Fruit fly (Drosophila melanogaster): ENCODE measurements around the gene CG14834.
A peak's percentile ranks its signal among the peaks of the same experiment; 100 is the strongest.

Gene CG14834

dm6 chr3L:7347984-7348631 lies 1.2 kb upstream of the CG14834 start, which contains the start of the genes Srp19 and qm (continued):
- TF ChIP-seq bowl (GFP tag; IDR thresholded peaks at IDR 0.05) (no peak), gcm2 (GFP tag; optimal IDR thresholded peaks at IDR 0.05) (no peak), gcm (GFP tag; optimal IDR thresholded peaks at IDR 0.05) (peak; percentile 37), CG8359 (GFP tag; optimal IDR thresholded peaks at IDR 0.05; ENCODE audit: borderline replicate concordance) (no peak), zf30C (GFP tag; optimal IDR thresholded peaks at IDR 0.05) (no peak), psq (GFP tag; optimal IDR thresholded peaks at IDR 0.05) (no peak), kay (GFP tag; optimal IDR thresholded peaks at IDR 0.05) (peak; percentile 54), Jarid2 (GFP tag; optimal IDR thresholded peaks at IDR 0.05) (peak; percentile 86), Ada2b (GFP tag; IDR thresholded peaks at IDR 0.05) (peak; percentile 31; the same call in 1 of the 2 replicates), H15 (GFP tag; IDR thresholded peaks at IDR 0.05) (no peak; the same call in 2 of the 3 replicates), PHDP (tag; optimal IDR thresholded peaks at IDR 0.05) (no peak), da (GFP tag; optimal IDR thresholded peaks at IDR 0.05) (no peak), CG4707 (GFP tag; optimal IDR thresholded peaks at IDR 0.05) (no peak), CG11085 (GFP tag; IDR thresholded peaks at IDR 0.05) (0 out of 2 replicates have a peak, but pooled peaks have one; percentile 12), fd64A (GFP tag; optimal IDR thresholded peaks at IDR 0.05) (peak; percentile 10), CG17612 (GFP tag; IDR thresholded peaks at IDR 0.05) (no peak), rib (GFP tag; IDR thresholded peaks at IDR 0.05) (peak; percentile 29; the same call in 1 of the 2 replicates), CG3847 (GFP tag; IDR thresholded peaks at IDR 0.05) (peak; percentile 57), CG12744 (GFP tag; optimal IDR thresholded peaks at IDR 0.05) (peak; percentile 13), Dbx (GFP tag; IDR thresholded peaks at IDR 0.05) (peak; percentile 52; the same call in 2 of the 3 replicates), CG1233 (GFP tag; optimal IDR thresholded peaks at IDR 0.05) (peak; percentile 39), Rfx (GFP tag; IDR thresholded peaks at IDR 0.05) (peak; percentile 51; the same call in 1 of the 2 replicates), nerfin-1 (tag; optimal IDR thresholded peaks at IDR 0.05) (no peak), CG18619 (GFP tag; optimal IDR thresholded peaks at IDR 0.05) (peak; percentile 13), CG10274 (GFP tag; optimal IDR thresholded peaks at IDR 0.05) (no peak), Dref (GFP tag; IDR thresholded peaks at IDR 0.05) (peak; percentile 84), Atf3 (GFP tag; optimal IDR thresholded peaks at IDR 0.05) (peak; percentile 1), CG4617 (GFP tag; optimal IDR thresholded peaks at IDR 0.05; ENCODE audit: borderline replicate concordance) (peak; percentile 19), z (GFP tag; IDR thresholded peaks at IDR 0.05) (no peak), yki (optimal IDR thresholded peaks at IDR 0.05) (no peak), CG11723 (GFP tag; optimal IDR thresholded peaks at IDR 0.05) (no peak), emc (GFP tag; optimal IDR thresholded peaks at IDR 0.05) (no peak), Hr3 (GFP tag; optimal IDR thresholded peaks at IDR 0.05) (peak; percentile 57), salm (tag; optimal IDR thresholded peaks at IDR 0.05) (no peak), eyg (GFP tag; optimal IDR thresholded peaks at IDR 0.05) (no peak), lilli (GFP tag; optimal IDR thresholded peaks at IDR 0.05) (peak; percentile 73), vnd (GFP tag; IDR thresholded peaks at IDR 0.05; ENCODE audit: partially characterized antibody) (peak; percentile 85), vfl (GFP tag; optimal IDR thresholded peaks at IDR 0.05) (peak; percentile 54), CG8478 (optimal IDR thresholded peaks at IDR 0.05) (no peak), CG10654 (GFP tag; optimal IDR thresholded peaks at IDR 0.05) (peak; percentile 15), CG13775 (GFP tag; optimal IDR thresholded peaks at IDR 0.05) (peak; percentile 31), ap (GFP tag; IDR thresholded peaks at IDR 0.05) (no peak), CG3065 (GFP tag; optimal IDR thresholded peaks at IDR 0.05) (no peak), CG31441 (GFP tag; IDR thresholded peaks at IDR 0.05) (peak; percentile 50; the same call in 1 of the 2 replicates), CG10321 (GFP tag; IDR thresholded peaks at IDR 0.05) (no peak), Hand (GFP tag; optimal IDR thresholded peaks at IDR 0.05) (no peak), luna (GFP tag; optimal IDR thresholded peaks at IDR 0.05) (peak; percentile 17), CG9817 (tag; optimal IDR thresholded peaks at IDR 0.05) (peak; percentile 75), Xbp1 (GFP tag; optimal IDR thresholded peaks at IDR 0.05) (peak; percentile 64), E2f1 (GFP tag; IDR thresholded peaks at IDR 0.05) (no peak), Adf1 (GFP tag; IDR thresholded peaks at IDR 0.05) (peak; percentile 41)
